Worm (Caenorhabditis elegans) whole organism, young adult: ENCODE data around the gene C45G9.11.
A peak's percentile ranks its signal among the peaks of the same experiment; 100 is the strongest.

ENCODE experiments used
- F23B12.7 ChIP-seq: sonication (generic microtip); optimal IDR thresholded peaks from 2 replicates; lab custom pipeline; 2017; ENCODE audit warnings: missing genetic modification characterization, mild to moderate bottlenecking, missing compliant biosample characterization, antibody characterized with exemption, moderate library complexity; ENCODE audit not compliant: insufficient read depth
- F37B4.10 ChIP-seq: fragments of 200-800 bp; sonication (Bioruptor generic); IDR thresholded peaks from 2 replicates; pipeline ENCODE4 v1.3.6; 2022; ENCODE audit warnings: missing genetic modification characterization, missing compliant biosample characterization
- F49E8.2 ChIP-seq: sonication (generic microtip); optimal IDR thresholded peaks from 3 replicates; lab custom pipeline; 2017; ENCODE audit warnings: missing genetic modification characterization, mild to moderate bottlenecking, missing compliant biosample characterization, antibody characterized with exemption, moderate library complexity; ENCODE audit not compliant: insufficient read depth
- F57C9.4 ChIP-seq: sonication (generic microtip); optimal IDR thresholded peaks from 2 replicates; lab custom pipeline; 2017; ENCODE audit warnings: mild to moderate bottlenecking, missing genetic modification characterization, missing compliant biosample characterization
- T07F8.4 ChIP-seq: sonication (generic microtip); optimal IDR thresholded peaks from 2 replicates; lab custom pipeline; 2016; ENCODE audit warnings: mild to moderate bottlenecking, missing genetic modification characterization, moderate library complexity, missing compliant biosample characterization
- T26A5.8 ChIP-seq: sonication (generic microtip); optimal IDR thresholded peaks from 2 replicates; lab custom pipeline; 2016; ENCODE audit warnings: missing genetic modification characterization, missing compliant biosample characterization
- Y53F4B.3 ChIP-seq: fragments of 200-800 bp; sonication (Bioruptor generic); IDR thresholded peaks from 2 replicates; pipeline ENCODE4 v1.3.6; 2022; ENCODE audit warnings: missing genetic modification reagents, missing genetic modification characterization, missing compliant biosample characterization
- ZK185.1 ChIP-seq: sonication (generic microtip); optimal IDR thresholded peaks from 2 replicates; lab custom pipeline; 2016; ENCODE audit warnings: mild to moderate bottlenecking, missing genetic modification characterization, missing compliant biosample characterization; ENCODE audit not compliant: poor library complexity, severe bottlenecking
- aptf-2 ChIP-seq: fragments of 200-800 bp; sonication (Bioruptor generic); conservative IDR thresholded peaks from 2 replicates; pipeline ENCODE4 v1.3.6; 2022; ENCODE audit warnings: missing genetic modification reagents, missing genetic modification characterization, missing compliant biosample characterization
- aptf-3 ChIP-seq: fragments of 200-800 bp; sonication (Bioruptor generic); IDR thresholded peaks from 2 replicates; pipeline ENCODE4 v1.3.6; 2022; ENCODE audit warnings: missing genetic modification characterization, missing compliant biosample characterization
- attf-3 ChIP-seq: fragments of 200-800 bp; sonication (Bioruptor generic); conservative IDR thresholded peaks from 2 replicates; pipeline ENCODE4 v1.3.6; 2022; ENCODE audit warnings: missing genetic modification reagents, missing genetic modification characterization, missing compliant biosample characterization
- attf-5 ChIP-seq: fragments of 200-800 bp; sonication (Bioruptor generic); optimal IDR thresholded peaks from 2 replicates; lab custom pipeline; 2018; ENCODE audit warnings: mild to moderate bottlenecking, missing genetic modification characterization, missing compliant biosample characterization
- bed-1 ChIP-seq: fragments of 200-800 bp; sonication (Bioruptor generic); IDR thresholded peaks from 2 replicates; pipeline ENCODE4 v1.3.6; 2022; ENCODE audit warnings: missing genetic modification reagents, missing genetic modification characterization, missing compliant biosample characterization
- ccch-3 ChIP-seq: fragments of 200-800 bp; sonication (Bioruptor generic); optimal IDR thresholded peaks from 2 replicates; lab custom pipeline; 2018; ENCODE audit warnings: mild to moderate bottlenecking, missing genetic modification characterization, missing compliant biosample characterization
- cebp-2 ChIP-seq: fragments of 200-800 bp; sonication (Bioruptor generic); IDR thresholded peaks from 2 replicates; pipeline ENCODE4 v1.3.6; 2022; ENCODE audit warnings: missing genetic modification characterization, missing compliant biosample characterization
- ceh-100 ChIP-seq: fragments of 200-800 bp; sonication (Bioruptor generic); IDR thresholded peaks from 2 replicates; pipeline ENCODE4 v1.3.6; 2022; ENCODE audit warnings: missing genetic modification reagents, missing genetic modification characterization, missing compliant biosample characterization
- efl-1 ChIP-seq: fragments of 150-350 bp; optimal IDR thresholded peaks from 2 replicates; lab custom pipeline; 2014; ENCODE audit warnings: missing biosample characterization, missing genetic modification reagents, missing genetic modification characterization
- ekl-4 ChIP-seq: fragments of 200-800 bp; sonication (Bioruptor generic); IDR thresholded peaks from 2 replicates; pipeline ENCODE4 v1.3.6; 2022; ENCODE audit warnings: missing genetic modification reagents, missing genetic modification characterization, missing compliant biosample characterization
- ets-4 ChIP-seq: fragments of 200-800 bp; sonication (Bioruptor generic); optimal IDR thresholded peaks from 2 replicates; lab custom pipeline; 2018; ENCODE audit warnings: mild to moderate bottlenecking, missing genetic modification characterization, missing compliant biosample characterization
- hmg-1.2 ChIP-seq: fragments of 200-800 bp; sonication (Bioruptor generic); IDR thresholded peaks from 2 replicates; pipeline ENCODE4 v1.3.6; 2022; ENCODE audit warnings: missing genetic modification reagents, missing genetic modification characterization, missing compliant biosample characterization
- lin-35 ChIP-seq, 3 experiments: fragments of 150-350 bp in 2 of 3; sonication (generic microtip) in 1 of 3; optimal IDR thresholded peaks; 2 replicates each; lab custom pipeline; 2014 to 2018; ENCODE audit warnings: missing biosample characterization in 3 of 3, missing genetic modification characterization in 3 of 3, missing genetic modification reagents in 3 of 3
- lin-40 ChIP-seq: sonication (generic microtip); optimal IDR thresholded peaks from 2 replicates; lab custom pipeline; 2016; ENCODE audit warnings: missing genetic modification characterization, mild to moderate bottlenecking, missing compliant biosample characterization, missing genotype, missing genetic modification reagents
- lin-54 ChIP-seq: fragments of 200-800 bp; sonication (Bioruptor generic); optimal IDR thresholded peaks from 2 replicates; lab custom pipeline; 2018; ENCODE audit warnings: mild to moderate bottlenecking, missing genetic modification characterization, missing compliant biosample characterization
- lsl-1 ChIP-seq: fragments of 200-800 bp; sonication (Bioruptor generic); optimal IDR thresholded peaks from 2 replicates; lab custom pipeline; 2018; ENCODE audit warnings: mild to moderate bottlenecking, missing genetic modification characterization, moderate library complexity, missing compliant biosample characterization
- madf-3 ChIP-seq: fragments of 200-800 bp; sonication (Bioruptor generic); IDR thresholded peaks from 2 replicates; pipeline ENCODE4 v1.3.6; 2022; ENCODE audit warnings: missing genetic modification reagents, missing genetic modification characterization, missing compliant biosample characterization
- madf-6 ChIP-seq: fragments of 200-800 bp; sonication (Bioruptor generic); IDR thresholded peaks from 2 replicates; pipeline ENCODE4 v1.3.6; 2022; ENCODE audit warnings: missing genetic modification reagents, missing genetic modification characterization, missing compliant biosample characterization
- mcd-1 ChIP-seq: fragments of 200-800 bp; sonication (Bioruptor generic); IDR thresholded peaks from 2 replicates; pipeline ENCODE4 v1.3.6; 2022; ENCODE audit warnings: missing genetic modification reagents, missing genetic modification characterization, missing compliant biosample characterization
- mel-28 ChIP-seq: sonication (generic microtip); optimal IDR thresholded peaks from 2 replicates; lab custom pipeline; 2016; ENCODE audit warnings: borderline replicate concordance, mild to moderate bottlenecking, missing genetic modification characterization, missing compliant biosample characterization
- nfyb-1 ChIP-seq: fragments of 200-800 bp; sonication (Bioruptor generic); IDR thresholded peaks from 2 replicates; pipeline ENCODE4 v1.3.6; 2022; ENCODE audit warnings: missing genetic modification reagents, missing genetic modification characterization, missing compliant biosample characterization
- nhr-120 ChIP-seq: fragments of 200-800 bp; sonication (Bioruptor generic); IDR thresholded peaks from 2 replicates; pipeline ENCODE4 v1.3.6; 2022; ENCODE audit warnings: missing genetic modification characterization, missing compliant biosample characterization
- nhr-179 ChIP-seq: sonication (generic microtip); optimal IDR thresholded peaks from 2 replicates; lab custom pipeline; 2016; ENCODE audit warnings: mild to moderate bottlenecking, missing genetic modification characterization, missing compliant biosample characterization
- repo-1 ChIP-seq: sonication (generic microtip); optimal IDR thresholded peaks from 2 replicates; lab custom pipeline; 2017; ENCODE audit warnings: mild to moderate bottlenecking, missing genetic modification characterization, missing compliant biosample characterization
- sdz-38 ChIP-seq: sonication (generic microtip); optimal IDR thresholded peaks from 2 replicates; lab custom pipeline; 2016; ENCODE audit warnings: missing genotype, missing genetic modification characterization, missing compliant biosample characterization
- sea-2 ChIP-seq: fragments of 200-800 bp; sonication (Bioruptor generic); IDR thresholded peaks from 2 replicates; pipeline ENCODE4 v1.3.6; 2022; ENCODE audit warnings: missing genetic modification characterization, missing compliant biosample characterization
- snpc-1.1 ChIP-seq: sonication (generic microtip); optimal IDR thresholded peaks from 2 replicates; lab custom pipeline; 2017; ENCODE audit warnings: missing genetic modification characterization, mild to moderate bottlenecking, missing compliant biosample characterization, antibody characterized with exemption, moderate library complexity, missing genotype, missing genetic modification reagents; ENCODE audit not compliant: insufficient read depth
- snpc-4 ChIP-seq, 5 experiments: fragments of 150-350 bp in 1 of 5; sonication (generic microtip) in 4 of 5; optimal IDR thresholded peaks; 2 replicates each; lab custom pipeline; 2014 to 2018; ENCODE audit warnings: missing genetic modification characterization in 5 of 5, missing biosample characterization in 3 of 5, antibody characterized with exemption in 2 of 5, mild to moderate bottlenecking in 2 of 5, missing compliant biosample characterization in 2 of 5, missing genotype in 2 of 5, moderate library complexity in 2 of 5, missing genetic modification reagents in 1 of 5
- somi-1 ChIP-seq: fragments of 200-800 bp; sonication (Bioruptor generic); optimal IDR thresholded peaks from 2 replicates; lab custom pipeline; 2018; ENCODE audit warnings: mild to moderate bottlenecking, missing genetic modification characterization, missing compliant biosample characterization
- sptf-2 ChIP-seq: fragments of 200-800 bp; sonication (Bioruptor generic); optimal IDR thresholded peaks from 2 replicates; lab custom pipeline; 2018; ENCODE audit warnings: mild to moderate bottlenecking, missing genetic modification characterization, missing compliant biosample characterization
- tbp1 ChIP-seq: fragments of 200-800 bp; sonication (Bioruptor generic); optimal IDR thresholded peaks from 2 replicates; lab custom pipeline; 2018; ENCODE audit warnings: mild to moderate bottlenecking, missing genetic modification characterization, missing compliant biosample characterization
- zfh-2 ChIP-seq: fragments of 200-800 bp; sonication (Bioruptor generic); conservative IDR thresholded peaks from 2 replicates; pipeline ENCODE4 v1.3.6; 2022; ENCODE audit warnings: missing genetic modification reagents, missing genetic modification characterization, missing compliant biosample characterization
- ztf-22 ChIP-seq: fragments of 200-800 bp; sonication (Bioruptor generic); optimal IDR thresholded peaks from 2 replicates; lab custom pipeline; 2018; ENCODE audit warnings: mild to moderate bottlenecking, missing genetic modification characterization, moderate library complexity, missing compliant biosample characterization
- ztf-26 ChIP-seq: sonication (generic microtip); optimal IDR thresholded peaks from 2 replicates; lab custom pipeline; 2017; ENCODE audit warnings: missing genetic modification characterization, missing compliant biosample characterization
- ztf-28 ChIP-seq: fragments of 200-800 bp; sonication (Bioruptor generic); IDR thresholded peaks from 2 replicates; pipeline ENCODE4 v1.3.6; 2022; ENCODE audit warnings: missing genetic modification reagents, missing genetic modification characterization, missing compliant biosample characterization
- ztf-6 ChIP-seq: fragments of 200-800 bp; sonication (Bioruptor generic); IDR thresholded peaks from 2 replicates; pipeline ENCODE4 v1.3.6; 2022; ENCODE audit warnings: missing genetic modification reagents, missing genetic modification characterization, missing compliant biosample characterization

C45G9.11 gene

ce11 chrIII:5112399-5112798, 43.9 kb upstream of the C45G9.11 start:
- no peak for TF ChIP-seq ztf-22 (GFP tag; lab: Kevin White, UChicago)
- TF ChIP-seq zfh-2 (GFP tag; lab: Robert Waterston, UW) = no peak
- no peak for TF ChIP-seq lin-40 (tag; lab: Kevin White, UChicago)
- no peak for TF ChIP-seq ztf-26 (tag; lab: Kevin White, UChicago)
- no peak for TF ChIP-seq somi-1 (GFP tag; lab: Kevin White, UChicago)
- TF ChIP-seq F57C9.4 (tag; lab: Kevin White, UChicago) = no peak
- no peak for TF ChIP-seq hmg-1.2 (GFP tag; lab: Robert Waterston, UW)
- TF ChIP-seq lin-54 (GFP tag; lab: Kevin White, UChicago) = no peak
- TF ChIP-seq cebp-2 = no peak
- no peak for TF ChIP-seq lin-35 (GFP tag; optimal IDR thresholded peaks at IDR 0.05; lab: Kevin White, UChicago)
- TF ChIP-seq nfyb-1 = no peak
- TF ChIP-seq T07F8.4 (tag; lab: Kevin White, UChicago) = no peak
- no peak for TF ChIP-seq F37B4.10 (GFP tag; lab: Robert Waterston, UW)
- TF ChIP-seq attf-3 (GFP tag; lab: Robert Waterston, UW) = no peak
- TF ChIP-seq sptf-2 (GFP tag; lab: Kevin White, UChicago) = no peak
- TF ChIP-seq snpc-1.1 (tag; lab: Kevin White, UChicago) = no peak
- TF ChIP-seq bed-1 = no peak
- TF ChIP-seq mel-28 = no peak

- TF ChIP-seq tbp1 (GFP tag; lab: Kevin White, UChicago) = no peak
- no peak for TF ChIP-seq madf-6 (GFP tag; lab: Robert Waterston, UW)
- no peak for TF ChIP-seq mcd-1
- no peak for TF ChIP-seq ztf-28 (GFP tag; lab: Robert Waterston, UW)
- TF ChIP-seq bed-1 = no peak
- TF ChIP-seq efl-1 (GFP tag; lab: Kevin White, UChicago) = no peak
- TF ChIP-seq nhr-179 (tag; lab: Kevin White, UChicago) = no peak
- no peak for TF ChIP-seq sea-2
- no peak for TF ChIP-seq aptf-2 (GFP tag; lab: Robert Waterston, UW)
Measured at ce11 chrIII:5109401-5109800, 40.9 kb upstream of the C45G9.11 start, which contains the start of gene sax-2. Gene sax-2, plus strand, starts transcription at chrIII:5109701.

ce11 chrIII:5108746-5109145, 40.2 kb upstream of the C45G9.11 start:
- TF ChIP-seq nhr-179 (tag; lab: Kevin White, UChicago) (no peak), madf-3 (GFP tag; lab: Robert Waterston, UW) (no peak), T07F8.4 (tag; lab: Kevin White, UChicago) (no peak), attf-5 (GFP tag; lab: Kevin White, UChicago) (peak; percentile 68), repo-1 (tag; lab: Kevin White, UChicago) (no peak), snpc-1.1 (tag; lab: Kevin White, UChicago) (no peak), hmg-1.2 (GFP tag; lab: Robert Waterston, UW) (peak; percentile 79), tbp1 (GFP tag; lab: Kevin White, UChicago) (no peak), ZK185.1 (peak; percentile 47), ekl-4 (GFP tag; lab: Robert Waterston, UW) (0 out of 2 replicates have a peak, but pooled peaks have one; percentile 13), ceh-100 (GFP tag; lab: Robert Waterston, UW) (no peak), mcd-1 (peak; percentile 45), aptf-3 (GFP tag; lab: Robert Waterston, UW) (no peak), Y53F4B.3 (GFP tag; lab: Robert Waterston, UW) (no peak), F49E8.2 (tag; lab: Kevin White, UChicago) (no peak), ets-4 (GFP tag; lab: Kevin White, UChicago) (no peak), ccch-3 (GFP tag; lab: Kevin White, UChicago) (no peak), snpc-4 (GFP tag; optimal IDR thresholded peaks at IDR 0.05; lab: Kevin White, UChicago) (no peak), snpc-4 (tag; optimal IDR thresholded peaks at IDR 0.05; lab: Kevin White, UChicago) (peak in 1 of 4 experiments; percentile 42), F23B12.7 (tag; lab: Kevin White, UChicago) (peak; percentile 5), nhr-120 (GFP tag; lab: Robert Waterston, UW) (no peak), ztf-26 (tag; lab: Kevin White, UChicago) (no peak), lsl-1 (GFP tag; lab: Kevin White, UChicago) (no peak), madf-6 (GFP tag; lab: Robert Waterston, UW) (peak; percentile 57; the same call in 1 of the 2 replicates), ztf-6 (GFP tag; lab: Robert Waterston, UW) (no peak), sdz-38 (tag; lab: Kevin White, UChicago) (no peak), efl-1 (GFP tag; lab: Kevin White, UChicago) (peak; percentile 23), T26A5.8 (tag; lab: Kevin White, UChicago) (no peak)
